Fruit fly (Drosophila melanogaster) whole organism, embryonic: ENCODE data around the gene CG6983.

Experiments
- CG2712 ChIP-seq: fragments of 200-800 bp; optimal IDR thresholded peaks from 3 replicates; lab custom pipeline; 2019; ENCODE audit warnings: missing biosample characterization, mild to moderate bottlenecking, missing genetic modification characterization, moderate library complexity
- mirr ChIP-seq: fragments of 200-800 bp; sonication (Bioruptor generic); optimal IDR thresholded peaks from 3 replicates; lab custom pipeline; 2018; ENCODE audit warnings: missing biosample characterization, mild to moderate bottlenecking, missing genetic modification characterization
- org-1 ChIP-seq: fragments of 200-800 bp; sonication (Bioruptor generic); optimal IDR thresholded peaks from 2 replicates; lab custom pipeline; 2017; ENCODE audit warnings: missing biosample characterization, missing genetic modification characterization
- stwl ChIP-seq: fragments of 200-800 bp; sonication (Bioruptor generic); optimal IDR thresholded peaks from 3 replicates; lab custom pipeline; 2018; ENCODE audit warnings: missing biosample characterization, mild to moderate bottlenecking, missing genetic modification characterization, moderate library complexity

DNA sequence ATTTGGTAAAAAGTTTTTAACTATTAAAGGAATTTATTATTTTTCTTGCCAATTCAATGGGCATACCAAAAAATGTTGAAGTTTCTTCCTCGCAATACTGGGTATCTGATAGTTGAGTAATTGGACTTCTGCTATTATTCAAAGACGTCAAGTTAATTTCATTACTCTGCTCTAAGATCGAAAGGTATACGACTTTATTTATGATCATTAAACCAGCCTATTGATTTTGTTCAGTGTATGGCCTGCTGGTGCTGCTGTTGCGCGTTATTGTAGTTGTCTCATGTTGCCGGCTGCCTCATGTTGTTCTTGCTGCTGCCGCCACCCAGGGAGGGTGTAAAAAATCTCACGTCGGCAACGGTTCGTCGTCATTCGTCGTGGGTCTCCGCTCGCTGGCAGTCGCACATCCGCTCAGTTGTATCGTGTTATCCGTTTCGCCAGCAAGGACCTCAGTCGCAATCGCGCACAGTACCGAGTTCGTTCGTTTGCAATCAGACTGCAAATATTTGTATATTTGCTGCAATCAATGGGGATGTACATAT lies 53.5 kb downstream of the CG6983 start, which contains the start of gene CG7120:
- TF ChIP-seq org-1 (GFP tag; lab: Kevin White, UChicago) (peak; percentile 21), CG2712 (tag; lab: Kevin White, UChicago) (peak; percentile 57), stwl (tag; lab: Kevin White, UChicago) (no peak), mirr (GFP tag; lab: Kevin White, UChicago) (no peak)
